Worm (Caenorhabditis elegans): ENCODE data around the gene rps-21.

Gene rps-21

DNA sequence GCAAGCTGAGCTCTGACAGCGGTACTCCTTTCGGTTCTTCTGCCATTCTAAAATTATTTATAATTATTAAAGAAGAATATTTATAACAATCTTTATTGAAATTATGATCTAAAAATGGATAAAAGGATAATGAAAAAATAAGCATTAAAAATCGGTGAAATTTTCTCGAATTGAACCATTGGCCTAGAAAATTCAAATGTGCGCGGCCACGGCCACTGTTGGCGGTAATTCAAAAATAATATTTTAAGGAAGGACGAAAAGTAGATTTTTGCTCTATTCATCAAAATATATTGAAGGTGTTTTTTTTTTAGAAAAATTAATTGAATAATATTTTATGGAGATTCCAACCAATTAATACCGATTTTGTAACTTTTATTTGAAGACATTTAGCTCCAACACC is 9.4 kb upstream of the rps-21 start, which contains the start of gene pfd-5:
TSS of gene pfd-5 (minus strand) at position 47 of the 400 bp plus-strand sequence.
- no peak for TF ChIP-seq elt-1 (tag; optimal IDR thresholded peaks at IDR 0.05; ENCODE audit: borderline replicate concordance, insufficient read depth)
- no peak for TF ChIP-seq tbx-8 (GFP tag; optimal IDR thresholded peaks at IDR 0.05)
- TF ChIP-seq mab-5 (tag; optimal IDR thresholded peaks at IDR 0.05) = no peak
- TF ChIP-seq blmp-1 (tag; optimal IDR thresholded peaks at IDR 0.05) = no peak
- TF ChIP-seq pha-4 (tag; optimal IDR thresholded peaks at IDR 0.05) = peak; percentile 24
- TF ChIP-seq ceh-39 (tag; optimal IDR thresholded peaks at IDR 0.05) = no peak
- TF ChIP-seq nhr-2 (tag; optimal IDR thresholded peaks at IDR 0.05) = peak; percentile 4
- TF ChIP-seq flh-1 (GFP tag; optimal IDR thresholded peaks at IDR 0.05) = no peak
- TF ChIP-seq lin-13 (tag; optimal IDR thresholded peaks at IDR 0.05) = no peak
- no peak for TF ChIP-seq unc-62 (GFP tag; optimal IDR thresholded peaks at IDR 0.05)
- peak; percentile 39 for TF ChIP-seq nhr-237 (tag; optimal IDR thresholded peaks at IDR 0.05)
- no peak for TF ChIP-seq ham-2 (GFP tag; optimal IDR thresholded peaks at IDR 0.05)
- no peak for TF ChIP-seq unc-120 (tag; optimal IDR thresholded peaks at IDR 0.05; ENCODE audit: poor library complexity, severe bottlenecking)
- TF ChIP-seq nhr-76 (tag; optimal IDR thresholded peaks at IDR 0.05) = no peak
- no peak for TF ChIP-seq hlh-1 (tag; optimal IDR thresholded peaks at IDR 0.05)
- no peak for TF ChIP-seq ceh-43 (GFP tag; optimal IDR thresholded peaks at IDR 0.05)
- no peak for TF ChIP-seq M03D4.4 (tag; optimal IDR thresholded peaks at IDR 0.05)
- no peak for TF ChIP-seq zip-8 (tag; optimal IDR thresholded peaks at IDR 0.05)
- TF ChIP-seq snpc-4 (tag; optimal IDR thresholded peaks at IDR 0.05) = no peak
- TF ChIP-seq unc-39 (tag; optimal IDR thresholded peaks at IDR 0.05) = no peak
- no peak for TF ChIP-seq ztf-11 (tag; optimal IDR thresholded peaks at IDR 0.05)
- TF ChIP-seq mep-1 (tag; optimal IDR thresholded peaks at IDR 0.05) = no peak
- TF ChIP-seq drap-1 (GFP tag; optimal IDR thresholded peaks at IDR 0.05) = no peak
- TF ChIP-seq mls-2 (tag; optimal IDR thresholded peaks at IDR 0.05) = no peak
- peak; percentile 65 for TF ChIP-seq lsy-2 (tag; optimal IDR thresholded peaks at IDR 0.05)
- no peak for TF ChIP-seq ceh-83 (GFP tag; optimal IDR thresholded peaks at IDR 0.05)
- no peak for TF ChIP-seq sem-2 (GFP tag; optimal IDR thresholded peaks at IDR 0.05)
- TF ChIP-seq cnd-1 (tag; optimal IDR thresholded peaks at IDR 0.05) = no peak
- no peak for TF ChIP-seq lin-32 (GFP tag; optimal IDR thresholded peaks at IDR 0.05)
- TF ChIP-seq sptf-1 (tag; optimal IDR thresholded peaks at IDR 0.05) = peak; percentile 66
- peak; percentile 28 for TF ChIP-seq ces-1 (GFP tag; optimal IDR thresholded peaks at IDR 0.05)
- no peak for TF ChIP-seq elt-3 (tag; optimal IDR thresholded peaks at IDR 0.05)
- TF ChIP-seq bed-3 (GFP tag; optimal IDR thresholded peaks at IDR 0.05) = no peak
- TF ChIP-seq nhr-12 (tag; optimal IDR thresholded peaks at IDR 0.05) = no peak

DNA sequence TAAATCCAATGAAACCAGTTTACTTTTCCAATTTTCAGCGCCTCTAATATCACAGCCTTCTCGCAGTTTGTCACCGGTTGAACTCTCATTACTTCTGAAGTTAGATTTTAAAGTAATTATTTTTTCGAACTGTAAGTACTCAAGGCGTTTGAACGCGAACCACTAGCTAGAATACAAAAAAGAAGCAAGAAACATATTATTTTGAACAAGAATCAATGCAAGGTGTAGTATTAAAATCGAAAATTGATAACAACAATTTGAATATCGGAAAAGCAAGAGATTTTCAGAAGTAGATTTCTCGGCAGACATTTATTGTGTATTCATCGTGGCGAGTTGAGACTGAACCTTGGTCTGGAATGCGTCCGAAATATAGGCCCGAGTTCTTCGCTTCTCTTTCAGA is 8.5 kb upstream of the rps-21 start, which contains the start of gene exos-9:
TSS of gene exos-9 (minus strand) at position 101 of the 400 bp plus-strand sequence.
- TF ChIP-seq M03D4.4 (tag; optimal IDR thresholded peaks at IDR 0.05) (no peak), lsy-2 (tag; optimal IDR thresholded peaks at IDR 0.05) (no peak), snpc-4 (tag; optimal IDR thresholded peaks at IDR 0.05) (no peak), unc-120 (tag; optimal IDR thresholded peaks at IDR 0.05; ENCODE audit: poor library complexity, severe bottlenecking) (no peak), elt-3 (tag; optimal IDR thresholded peaks at IDR 0.05) (no peak), ham-2 (GFP tag; optimal IDR thresholded peaks at IDR 0.05) (no peak), nhr-2 (tag; optimal IDR thresholded peaks at IDR 0.05) (no peak), nhr-237 (tag; optimal IDR thresholded peaks at IDR 0.05) (no peak)

DNA sequence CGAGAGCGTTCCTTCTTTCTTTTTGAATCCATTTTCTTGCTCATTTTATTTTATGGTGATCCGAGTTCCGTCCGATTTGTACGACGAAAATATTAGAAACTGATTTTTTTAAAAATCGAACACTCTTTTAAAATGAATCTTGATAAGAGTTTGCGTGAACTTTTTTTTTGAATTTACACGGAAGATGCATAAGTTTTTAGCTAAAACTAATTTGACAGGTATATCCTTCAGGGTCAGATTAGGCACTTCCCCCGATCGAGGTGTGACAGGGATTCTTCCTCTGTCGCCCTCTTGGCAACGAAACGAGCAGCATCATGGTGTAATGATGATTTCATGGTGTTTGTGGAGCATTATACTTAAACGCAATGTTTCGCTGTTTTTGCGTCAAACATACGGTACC is 5.9 kb upstream of the rps-21 start, which contains the start of gene F37C12.18:
TSS of gene F37C12.18 (minus strand) at position 101 of the 400 bp plus-strand sequence.
- TF ChIP-seq nhr-76 (tag; optimal IDR thresholded peaks at IDR 0.05) (no peak), ceh-39 (tag; optimal IDR thresholded peaks at IDR 0.05) (no peak), sptf-1 (tag; optimal IDR thresholded peaks at IDR 0.05) (no peak), mep-1 (tag; optimal IDR thresholded peaks at IDR 0.05) (no peak), sem-2 (GFP tag; optimal IDR thresholded peaks at IDR 0.05) (no peak), blmp-1 (tag; optimal IDR thresholded peaks at IDR 0.05) (no peak), lin-32 (GFP tag; optimal IDR thresholded peaks at IDR 0.05) (no peak), nhr-28 (tag; optimal IDR thresholded peaks at IDR 0.05) (no peak), pha-4 (tag; optimal IDR thresholded peaks at IDR 0.05) (no peak), unc-62 (GFP tag; optimal IDR thresholded peaks at IDR 0.05) (no peak), elt-3 (tag; optimal IDR thresholded peaks at IDR 0.05) (no peak), cnd-1 (tag; optimal IDR thresholded peaks at IDR 0.05) (no peak), ceh-83 (GFP tag; optimal IDR thresholded peaks at IDR 0.05) (no peak), snpc-4 (tag; optimal IDR thresholded peaks at IDR 0.05) (no peak), ham-2 (GFP tag; optimal IDR thresholded peaks at IDR 0.05) (no peak), tbx-8 (GFP tag; optimal IDR thresholded peaks at IDR 0.05) (no peak)

All from whole organism, mixed stage, embryonic.